Worm (Caenorhabditis elegans): Measurements from ENCODE around the gene T04B2.3.
A peak's percentile ranks its signal among the peaks of the same experiment; 100 is the strongest.
"Not testable (repeated sequence)": the region's sequence is repeated elsewhere in the genome, so short reads cannot be mapped to it uniquely, and the experiment has no call there.

The T04B2.3 gene

DNA sequence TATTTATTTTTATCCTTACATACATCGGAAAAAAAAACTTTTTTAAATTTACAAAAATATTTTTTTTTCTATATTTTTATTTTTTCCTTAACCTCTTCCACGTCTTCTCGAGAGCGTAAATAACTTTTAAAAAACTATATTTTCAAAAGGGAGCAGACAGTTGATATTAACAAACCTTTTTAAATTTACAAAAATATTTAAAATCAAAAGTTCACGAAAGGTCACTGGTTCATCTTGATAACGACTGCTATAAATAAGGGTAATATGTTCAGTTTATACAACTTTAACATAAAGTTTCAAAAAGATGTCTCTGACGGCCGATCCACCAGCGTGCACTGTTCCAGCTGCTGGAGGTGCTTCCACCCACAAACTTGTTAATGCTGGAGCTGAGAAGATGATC lies 18.4 kb upstream of the T04B2.3 start, which contains the start of the genes F44D12.16 and msd-2:
TSS of gene F44D12.16 (plus strand) at position 301 of the 400 bp plus-strand sequence.
TSS of gene msd-2 (plus strand) at position 305 of the 400 bp plus-strand sequence.
- TF ChIP-seq ztf-4, fkh-2, eor-1 (tag; optimal IDR thresholded peaks at IDR 0.05): not testable (repeated sequence)

ce11 chrIV:10033053-10033452 lies 14.2 kb upstream of the T04B2.3 start, which contains the start of gene F44D12.6:
Gene F44D12.6, plus strand, starts transcription at chrIV:10033353.
- no peak for TF ChIP-seq ceh-9 (tag; optimal IDR thresholded peaks at IDR 0.05)
- no peak for TF ChIP-seq lsy-12 (tag; optimal IDR thresholded peaks at IDR 0.05)
- no peak for TF ChIP-seq ceh-28 (tag; optimal IDR thresholded peaks at IDR 0.05)
- no peak for TF ChIP-seq zag-1 (tag; optimal IDR thresholded peaks at IDR 0.05)
- TF ChIP-seq mdl-1 (tag; optimal IDR thresholded peaks at IDR 0.05): no peak
- TF ChIP-seq pha-4 (tag; optimal IDR thresholded peaks at IDR 0.05): no peak
- no peak for TF ChIP-seq hmg-11 (tag; optimal IDR thresholded peaks at IDR 0.05)
- TF ChIP-seq fos-1 (tag; optimal IDR thresholded peaks at IDR 0.05): no peak
- TF ChIP-seq ama-1 (optimal IDR thresholded peaks at IDR 0.05): no peak
- no peak for TF ChIP-seq aly-2 (tag; optimal IDR thresholded peaks at IDR 0.05)

ce11 chrIV:10036966-10037365 lies 10.2 kb upstream of the T04B2.3 start, which contains the start of gene F44D12.10:
Gene F44D12.10, minus strand, starts transcription at chrIV:10037066.
- no peak for TF ChIP-seq unc-39 (tag; optimal IDR thresholded peaks at IDR 0.05)
- TF ChIP-seq hmg-11 (tag; optimal IDR thresholded peaks at IDR 0.05): no peak
- no peak for TF ChIP-seq nhr-43 (tag; optimal IDR thresholded peaks at IDR 0.05; ENCODE audit: poor library complexity, severe bottlenecking)
- TF ChIP-seq jun-1 (tag; optimal IDR thresholded peaks at IDR 0.05): no peak
- TF ChIP-seq sea-2 (GFP tag; optimal IDR thresholded peaks at IDR 0.05): no peak
- TF ChIP-seq ama-1 (optimal IDR thresholded peaks at IDR 0.05): no peak
- TF ChIP-seq ceh-16 (tag; optimal IDR thresholded peaks at IDR 0.05): no peak
- TF ChIP-seq nhr-23 (tag; optimal IDR thresholded peaks at IDR 0.05): no peak
- TF ChIP-seq egl-5 (tag; optimal IDR thresholded peaks at IDR 0.05): no peak
- TF ChIP-seq snpc-4 (tag; optimal IDR thresholded peaks at IDR 0.05): no peak
- TF ChIP-seq zag-1 (tag; optimal IDR thresholded peaks at IDR 0.05): no peak
- TF ChIP-seq tbx-2 (tag; optimal IDR thresholded peaks at IDR 0.05): no peak
- TF ChIP-seq nhr-77 (tag; optimal IDR thresholded peaks at IDR 0.05): no peak
- TF ChIP-seq nhr-237 (tag; optimal IDR thresholded peaks at IDR 0.05): no peak
- no peak for TF ChIP-seq nhr-76 (tag; optimal IDR thresholded peaks at IDR 0.05)
- TF ChIP-seq elt-2 (tag; optimal IDR thresholded peaks at IDR 0.05): no peak
- TF ChIP-seq ztf-11 (tag; optimal IDR thresholded peaks at IDR 0.05): no peak
- no peak for TF ChIP-seq nfya-1 (tag; optimal IDR thresholded peaks at IDR 0.05; ENCODE audit: insufficient read depth)

DNA sequence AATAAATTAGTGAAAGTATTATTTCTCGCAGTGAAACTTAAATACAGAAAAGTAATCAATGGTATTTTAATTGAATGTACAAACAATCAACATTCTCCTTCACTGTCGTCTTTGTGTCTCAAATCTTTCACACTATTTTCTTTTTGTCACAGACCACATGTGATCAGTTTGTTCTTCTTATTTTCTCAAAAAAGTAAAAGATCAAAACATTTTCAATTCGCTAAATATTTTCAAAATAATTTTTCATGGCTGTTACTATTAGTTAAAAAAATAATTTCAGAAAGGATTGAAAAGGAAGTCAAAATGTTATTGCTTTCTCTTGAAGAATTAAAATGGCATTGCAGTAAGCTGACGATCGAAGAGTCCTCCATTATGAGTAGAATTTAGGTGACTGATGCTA lies 6.4 kb upstream of the T04B2.3 start, which contains the start of gene dhs-31:
TSS of gene dhs-31 (minus strand) at position 101 of the 400 bp plus-strand sequence.
- no peak for TF ChIP-seq hmg-11 (tag; optimal IDR thresholded peaks at IDR 0.05)
- no peak for TF ChIP-seq zag-1 (tag; optimal IDR thresholded peaks at IDR 0.05)
- TF ChIP-seq pqm-1 (tag; optimal IDR thresholded peaks at IDR 0.05): no peak
- TF ChIP-seq egl-27 (tag; optimal IDR thresholded peaks at IDR 0.05): no peak
- TF ChIP-seq elt-2 (tag; optimal IDR thresholded peaks at IDR 0.05): no peak
- no peak for TF ChIP-seq lin-39 (tag; optimal IDR thresholded peaks at IDR 0.05)
- no peak for TF ChIP-seq ZK546.5 (tag; optimal IDR thresholded peaks at IDR 0.05)
- TF ChIP-seq unc-39 (tag; optimal IDR thresholded peaks at IDR 0.05): no peak
- TF ChIP-seq nhr-237 (tag; optimal IDR thresholded peaks at IDR 0.05): no peak

DNA sequence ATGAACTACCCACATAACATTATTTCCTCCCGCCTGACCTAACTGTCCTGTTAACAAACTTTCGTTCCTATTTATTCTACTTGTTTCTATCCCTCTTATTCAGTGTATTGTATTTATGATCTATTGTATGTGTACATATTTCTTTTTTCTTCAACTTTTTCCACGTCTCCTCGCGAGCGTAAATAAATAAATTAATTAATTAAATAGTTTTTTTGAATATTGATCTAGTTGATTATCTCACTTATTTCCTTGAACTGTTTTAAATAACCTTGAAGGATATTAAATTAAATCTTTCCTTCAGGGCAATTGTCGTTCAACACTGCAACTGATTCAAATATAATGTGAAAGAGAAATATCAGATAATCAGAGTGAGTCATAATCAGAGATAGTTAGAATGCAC lies 4.3 kb upstream of the T04B2.3 start, which contains the start of gene frk-1:
TSS of gene frk-1 (plus strand) at position 301 of the 400 bp plus-strand sequence.
- TF ChIP-seq pqm-1 (tag; optimal IDR thresholded peaks at IDR 0.05): no peak
- TF ChIP-seq tbx-2 (tag; optimal IDR thresholded peaks at IDR 0.05): no peak
- TF ChIP-seq nhr-25 (tag; optimal IDR thresholded peaks at IDR 0.05): no peak
- TF ChIP-seq zag-1 (tag; optimal IDR thresholded peaks at IDR 0.05): no peak
- TF ChIP-seq nhr-76 (tag; optimal IDR thresholded peaks at IDR 0.05): no peak

- TF ChIP-seq lin-39 (tag; optimal IDR thresholded peaks at IDR 0.05): peak; percentile 1
- TF ChIP-seq fkh-2 (tag; optimal IDR thresholded peaks at IDR 0.05): no peak
Measured at ce11 chrIV:10046005-10046404, 1.2 kb upstream of the T04B2.3 start.
